Fruit fly (Drosophila melanogaster) whole organism, adult: ENCODE measurements around the gene mIF2.

Experiments
- CG14711 ChIP-seq: fragments of 200-800 bp; sonication (Bioruptor generic); optimal IDR thresholded peaks from 2 replicates; lab custom pipeline; 2018; ENCODE audit warnings: missing biosample characterization, mild to moderate bottlenecking, missing genetic modification characterization, moderate library complexity
- Hr96 ChIP-seq: fragments of 200-800 bp; sonication (Bioruptor generic); optimal IDR thresholded peaks from 2 replicates; lab custom pipeline; 2016; ENCODE audit warnings: missing biosample characterization, missing genetic modification characterization
- Mnt ChIP-seq: fragments of 200-800 bp; sonication (Bioruptor generic); optimal IDR thresholded peaks from 2 replicates; lab custom pipeline; 2016; ENCODE audit warnings: missing biosample characterization, mild to moderate bottlenecking, missing genetic modification characterization
- tj ChIP-seq: fragments of 200-800 bp; sonication (Bioruptor generic); optimal IDR thresholded peaks from 3 replicates; lab custom pipeline; 2017; ENCODE audit warnings: missing biosample characterization, mild to moderate bottlenecking, missing genetic modification characterization, moderate library complexity
- toe ChIP-seq: fragments of 200-800 bp; sonication (Bioruptor generic); optimal IDR thresholded peaks from 2 replicates; lab custom pipeline; 2016; ENCODE audit warnings: missing biosample characterization, missing genetic modification characterization

DNA sequence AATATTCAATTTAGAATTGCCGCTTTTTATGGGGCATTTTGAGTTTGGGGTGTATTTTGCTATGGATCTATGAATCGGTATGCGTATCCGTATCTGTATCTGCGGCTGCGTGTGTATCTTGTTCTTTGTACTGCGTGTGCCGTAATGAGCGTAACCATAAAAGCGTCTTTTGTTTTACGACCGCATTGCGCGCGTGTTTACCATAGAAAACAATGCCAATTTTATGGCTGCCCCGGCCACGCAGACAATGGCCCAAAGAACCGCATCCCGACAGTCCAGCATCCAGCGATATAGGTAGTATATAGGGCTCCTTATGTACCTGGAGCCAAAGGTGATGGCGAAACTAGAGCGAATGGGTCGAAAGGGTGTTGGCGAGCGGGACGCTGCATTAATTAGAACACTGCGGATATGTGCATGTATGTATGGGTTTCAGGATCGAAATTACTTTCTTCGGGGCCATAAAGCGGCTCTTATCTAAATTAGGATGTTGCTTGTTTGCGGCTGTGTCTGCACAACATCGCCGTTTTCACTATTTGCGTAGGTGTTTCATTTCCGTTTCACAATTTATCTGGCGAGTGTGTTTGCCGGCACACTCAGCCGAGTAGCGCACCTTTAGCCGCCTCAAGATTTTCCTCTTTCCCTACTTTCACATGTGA, 43.9 kb upstream of the mIF2 start:
- TF ChIP-seq Mnt (no peak), Hr96 (GFP tag; lab: Kevin White, UChicago) (no peak), toe (GFP tag; lab: Kevin White, UChicago) (no peak), CG14711 (tag; lab: Kevin White, UChicago) (no peak), tj (GFP tag; lab: Kevin White, UChicago) (no peak)
